Worm (Caenorhabditis elegans): ENCODE data around the gene Y69H2.17.

- no peak for TF ChIP-seq nhr-11 (tag; optimal IDR thresholded peaks at IDR 0.05)
- TF ChIP-seq C08G9.2 (tag; optimal IDR thresholded peaks at IDR 0.05), result no peak
- TF ChIP-seq unc-42 (tag; optimal IDR thresholded peaks at IDR 0.05), result no peak
- no peak for TF ChIP-seq pha-4 (tag; optimal IDR thresholded peaks at IDR 0.05)
- TF ChIP-seq unc-55 (GFP tag; optimal IDR thresholded peaks at IDR 0.05), result no peak
- no peak for TF ChIP-seq ama-1 (optimal IDR thresholded peaks at IDR 0.05)
Measured at ce11 chrV:18657391-18657790, 27.3 kb upstream of the Y69H2.17 start.

Data from whole organism, late embryonic.